Worm (Caenorhabditis elegans) whole organism, L3 larva: ENCODE results near the gene nspg-8.

Experiments used
- R02D3.7 ChIP-seq: fragments of 150-350 bp; optimal IDR thresholded peaks from 2 replicates; lab custom pipeline; 2014; ENCODE audit warnings: missing biosample characterization, missing genetic modification characterization
- ZK546.5 ChIP-seq: sonication (generic microtip); optimal IDR thresholded peaks from 2 replicates; lab custom pipeline; 2017; ENCODE audit warnings: missing biosample characterization, missing genetic modification characterization
- aly-2 ChIP-seq: fragments of 150-350 bp; optimal IDR thresholded peaks from 2 replicates; lab custom pipeline; 2014; ENCODE audit warnings: missing biosample characterization, missing genetic modification characterization
- ama-1 ChIP-seq: fragments of 150-350 bp; optimal IDR thresholded peaks from 2 replicates; lab custom pipeline; 2018
- ceh-28 ChIP-seq: fragments of 150-350 bp; optimal IDR thresholded peaks from 2 replicates; lab custom pipeline; 2014; ENCODE audit warnings: missing biosample characterization, missing genetic modification reagents, missing genetic modification characterization
- ceh-82 ChIP-seq: fragments of 150-350 bp; optimal IDR thresholded peaks from 2 replicates; lab custom pipeline; 2014; ENCODE audit warnings: missing biosample characterization, missing genetic modification characterization
- ceh-9 ChIP-seq: sonication (generic microtip); optimal IDR thresholded peaks from 2 replicates; lab custom pipeline; 2018; ENCODE audit warnings: missing biosample characterization, missing genetic modification characterization
- egl-27 ChIP-seq: sonication (generic microtip); optimal IDR thresholded peaks from 4 replicates; lab custom pipeline; 2017; ENCODE audit warnings: missing biosample characterization, missing genetic modification reagents, missing genetic modification characterization
- egl-5 ChIP-seq: fragments of 150-350 bp; optimal IDR thresholded peaks from 2 replicates; lab custom pipeline; 2017; ENCODE audit warnings: missing biosample characterization, missing genetic modification reagents, missing genetic modification characterization, inconsistent platforms
- elt-1 ChIP-seq: fragments of 150-350 bp; optimal IDR thresholded peaks from 2 replicates; lab custom pipeline; 2014; ENCODE audit warnings: missing biosample characterization, missing genetic modification characterization
- elt-2 ChIP-seq: sonication (generic microtip); optimal IDR thresholded peaks from 2 replicates; lab custom pipeline; 2016; ENCODE audit warnings: missing genetic modification reagents, mild to moderate bottlenecking, missing genetic modification characterization, missing compliant biosample characterization
- elt-3 ChIP-seq, 3 experiments: fragments of 150-350 bp in 1 of 3; sonication (generic microtip) in 2 of 3; optimal IDR thresholded peaks; 2 replicates in 2 of 3; 4 replicates in 1 of 3; lab custom pipeline; 2014 to 2017; ENCODE audit warnings: missing biosample characterization in 3 of 3, missing genetic modification characterization in 3 of 3
- eor-1 ChIP-seq, 2 experiments: fragments of 150-350 bp; optimal IDR thresholded peaks; 2 replicates each; lab custom pipeline; 2014 to 2018; ENCODE audit warnings: missing biosample characterization in 2 of 2, missing genetic modification characterization in 2 of 2
- fkh-10 ChIP-seq: sonication (generic microtip); optimal IDR thresholded peaks from 2 replicates; lab custom pipeline; 2017; ENCODE audit warnings: missing biosample characterization, missing genetic modification reagents, missing genetic modification characterization
- fkh-2 ChIP-seq: fragments of 150-350 bp; optimal IDR thresholded peaks from 2 replicates; lab custom pipeline; 2014; ENCODE audit warnings: missing biosample characterization, missing genetic modification reagents, missing genetic modification characterization
- fos-1 ChIP-seq: fragments of 150-350 bp; optimal IDR thresholded peaks from 2 replicates; lab custom pipeline; 2014; ENCODE audit warnings: missing biosample characterization, missing genetic modification characterization
- jun-1 ChIP-seq: fragments of 150-350 bp; optimal IDR thresholded peaks from 2 replicates; lab custom pipeline; 2014; ENCODE audit warnings: missing biosample characterization, missing genetic modification reagents, missing genetic modification characterization
- lin-15B ChIP-seq: fragments of 150-350 bp; optimal IDR thresholded peaks from 2 replicates; lab custom pipeline; 2014; ENCODE audit warnings: missing biosample characterization, missing genetic modification characterization
- lin-39 ChIP-seq: fragments of 150-350 bp; optimal IDR thresholded peaks from 2 replicates; lab custom pipeline; 2018; ENCODE audit warnings: missing biosample characterization, missing genetic modification reagents, missing genetic modification characterization
- mdl-1 ChIP-seq: fragments of 150-350 bp; optimal IDR thresholded peaks from 2 replicates; lab custom pipeline; 2014; ENCODE audit warnings: missing biosample characterization, missing genetic modification characterization
- mml-1 ChIP-seq: fragments of 150-350 bp; sonication (generic microtip); optimal IDR thresholded peaks from 3 replicates; lab custom pipeline; 2014; ENCODE audit warnings: missing biosample characterization, missing genetic modification characterization
- nfya-1 ChIP-seq: sonication (generic microtip); optimal IDR thresholded peaks from 2 replicates; lab custom pipeline; 2017; ENCODE audit warnings: missing genetic modification characterization, mild to moderate bottlenecking, missing compliant biosample characterization, antibody characterized with exemption, moderate library complexity; ENCODE audit not compliant: insufficient read depth
- nhr-11 ChIP-seq: fragments of 150-350 bp; optimal IDR thresholded peaks from 2 replicates; lab custom pipeline; 2014; ENCODE audit warnings: missing biosample characterization, missing genetic modification characterization
- nhr-12 ChIP-seq: fragments of 150-350 bp; optimal IDR thresholded peaks from 2 replicates; lab custom pipeline; 2014; ENCODE audit warnings: missing biosample characterization, missing genetic modification characterization
- nhr-23 ChIP-seq: fragments of 150-350 bp; optimal IDR thresholded peaks from 2 replicates; lab custom pipeline; 2014; ENCODE audit warnings: missing biosample characterization, missing genetic modification reagents, missing genetic modification characterization
- nhr-237 ChIP-seq: fragments of 150-350 bp; optimal IDR thresholded peaks from 2 replicates; lab custom pipeline; 2014; ENCODE audit warnings: missing biosample characterization, missing genetic modification characterization
- nhr-25 ChIP-seq: sonication (generic microtip); optimal IDR thresholded peaks from 2 replicates; lab custom pipeline; 2017; ENCODE audit warnings: missing biosample characterization, missing genetic modification characterization
- nhr-43 ChIP-seq: sonication (generic microtip); optimal IDR thresholded peaks from 2 replicates; lab custom pipeline; 2016; ENCODE audit warnings: mild to moderate bottlenecking, missing genetic modification characterization, missing compliant biosample characterization; ENCODE audit not compliant: poor library complexity, severe bottlenecking
- nhr-76 ChIP-seq: fragments of 150-350 bp; sonication (generic microtip); optimal IDR thresholded peaks from 5 replicates; lab custom pipeline; 2014; ENCODE audit warnings: missing biosample characterization, missing genetic modification characterization
- pqm-1 ChIP-seq: fragments of 150-350 bp; optimal IDR thresholded peaks from 2 replicates; lab custom pipeline; 2017; ENCODE audit warnings: missing biosample characterization, missing genetic modification characterization, inconsistent platforms
- sea-2 ChIP-seq: fragments of 150-350 bp; sonication (generic microtip); optimal IDR thresholded peaks from 4 replicates; lab custom pipeline; 2014; ENCODE audit warnings: missing biosample characterization, missing genetic modification reagents, missing genetic modification characterization
- skn-1 ChIP-seq: fragments of 150-350 bp; optimal IDR thresholded peaks from 2 replicates; lab custom pipeline; 2014; ENCODE audit warnings: missing biosample characterization, missing genetic modification characterization
- snpc-4 ChIP-seq: fragments of 150-350 bp; optimal IDR thresholded peaks from 2 replicates; lab custom pipeline; 2014; ENCODE audit warnings: missing biosample characterization, missing genetic modification characterization
- unc-39 ChIP-seq: sonication (generic microtip); optimal IDR thresholded peaks from 4 replicates; lab custom pipeline; 2017; ENCODE audit warnings: missing biosample characterization, missing genetic modification characterization
- zag-1 ChIP-seq: fragments of 150-350 bp; optimal IDR thresholded peaks from 2 replicates; lab custom pipeline; 2014; ENCODE audit warnings: missing biosample characterization, missing genetic modification characterization
- ztf-4 ChIP-seq: fragments of 150-350 bp; optimal IDR thresholded peaks from 2 replicates; lab custom pipeline; 2014; ENCODE audit warnings: missing biosample characterization, missing genetic modification characterization

Gene nspg-8

DNA sequence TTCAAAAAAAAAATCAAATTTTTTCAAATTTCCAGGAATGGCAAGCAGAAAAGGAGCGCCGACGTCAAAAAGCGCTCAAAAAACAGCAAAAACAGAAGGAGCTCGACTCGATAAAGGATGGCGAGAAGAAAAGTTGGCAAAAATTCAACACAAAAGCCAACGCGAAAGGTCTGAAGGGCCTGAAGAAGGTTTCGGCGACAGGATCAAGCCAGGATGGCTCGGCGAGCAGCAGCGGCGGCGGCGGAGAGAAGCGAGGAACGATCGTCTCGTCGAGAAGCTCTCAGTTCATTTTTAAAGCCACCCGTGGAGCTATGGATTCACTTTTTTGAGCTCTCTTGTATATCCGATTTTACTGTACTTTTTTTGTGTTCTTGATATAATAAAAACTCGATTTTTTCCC is 37.0 kb upstream of the nspg-8 start:
- TF ChIP-seq ceh-9 (tag; lab: Kevin White, UChicago) (no peak), mdl-1 (no peak), nhr-12 (tag; lab: Kevin White, UChicago) (no peak), ztf-4 (tag; lab: Kevin White, UChicago) (no peak), mml-1 (no peak), zag-1 (tag; lab: Kevin White, UChicago) (no peak), elt-3 (tag; optimal IDR thresholded peaks at IDR 0.05; lab: Kevin White, UChicago) (no peak), snpc-4 (tag; lab: Kevin White, UChicago) (no peak), nhr-76 (no peak), unc-39 (no peak), fkh-2 (tag; lab: Kevin White, UChicago) (no peak), fos-1 (tag; lab: Kevin White, UChicago) (no peak), sea-2 (GFP tag; lab: Kevin White, UChicago) (no peak), ceh-82 (tag; lab: Kevin White, UChicago) (no peak), lin-15B (tag; lab: Kevin White, UChicago) (no peak), nhr-25 (tag; lab: Kevin White, UChicago) (no peak), ceh-28 (tag; lab: Kevin White, UChicago) (no peak), ZK546.5 (tag; lab: Kevin White, UChicago) (no peak), skn-1 (no peak)

DNA sequence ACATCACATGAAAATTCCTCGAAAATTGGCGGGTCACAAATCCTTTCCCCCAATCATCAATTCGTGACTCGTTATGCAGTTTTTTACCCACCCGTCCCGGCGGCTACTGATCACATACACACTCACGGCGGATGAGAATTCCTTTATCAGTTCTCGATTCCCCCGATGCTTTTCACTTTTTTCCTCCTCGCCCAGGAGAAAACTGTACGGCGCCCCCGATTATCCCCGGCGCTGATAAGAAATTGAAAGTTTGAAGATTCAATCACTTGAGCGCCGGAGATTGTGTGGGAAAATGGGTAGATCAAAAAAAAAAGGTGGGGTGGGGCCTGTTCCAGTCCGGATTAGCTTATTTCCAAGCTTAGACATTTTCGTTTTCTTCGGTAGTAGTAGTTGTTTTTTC is 34.0 kb upstream of the nspg-8 start:
- TF ChIP-seq snpc-4 (tag; lab: Kevin White, UChicago) (no peak), pqm-1 (tag; lab: Kevin White, UChicago) (no peak), egl-5 (tag; lab: Kevin White, UChicago) (no peak)

DNA sequence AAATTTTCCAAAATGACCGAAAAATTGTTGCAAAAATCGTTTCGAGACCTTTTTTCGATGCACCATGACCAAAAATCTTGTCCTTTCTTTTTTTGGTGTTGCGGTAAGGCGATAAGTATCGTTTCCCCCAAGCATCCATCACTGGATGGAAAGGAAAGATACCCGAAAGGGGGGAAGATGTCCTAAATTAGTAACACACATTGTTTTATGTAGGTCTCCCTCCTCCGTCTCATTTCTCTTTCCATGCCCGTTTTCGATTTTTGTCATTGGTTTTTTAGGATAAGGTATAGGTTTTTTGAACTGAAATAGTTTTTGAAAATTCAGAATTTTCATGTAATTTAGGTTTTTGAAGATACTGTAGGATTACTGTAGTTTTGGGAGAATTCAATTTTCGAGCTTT is 32.4 kb upstream of the nspg-8 start:
- TF ChIP-seq nhr-23 (tag; lab: Kevin White, UChicago) = peak; percentile 62
- no peak for TF ChIP-seq jun-1 (tag; lab: Kevin White, UChicago)

DNA sequence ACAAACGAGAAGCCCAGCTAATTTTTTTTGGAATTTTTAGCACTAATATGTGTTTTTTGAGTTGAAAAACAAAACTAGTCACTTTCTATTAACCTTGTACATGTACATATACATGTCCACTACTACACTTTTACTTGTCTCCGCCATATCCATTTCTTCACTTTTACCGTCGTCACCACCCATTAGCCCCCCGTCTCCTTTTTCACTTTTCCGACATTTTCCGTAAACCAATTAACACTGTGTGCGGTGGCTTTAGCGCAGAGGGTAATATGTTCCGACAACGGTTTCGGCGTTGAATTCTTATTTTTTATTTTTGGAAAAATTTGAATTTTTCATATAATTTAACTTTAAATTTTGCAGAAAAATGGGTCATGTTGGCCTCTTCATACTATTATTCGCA is 30.2 kb upstream of the nspg-8 start, which contains the start of gene cdh-12:
Gene cdh-12 (plus strand): TSS at position 365 of the 400 bp plus-strand sequence.
- TF ChIP-seq eor-1 (tag; optimal IDR thresholded peaks at IDR 0.05; lab: Kevin White, UChicago) = no peak
- no peak for TF ChIP-seq nhr-237 (tag; lab: Kevin White, UChicago)

DNA sequence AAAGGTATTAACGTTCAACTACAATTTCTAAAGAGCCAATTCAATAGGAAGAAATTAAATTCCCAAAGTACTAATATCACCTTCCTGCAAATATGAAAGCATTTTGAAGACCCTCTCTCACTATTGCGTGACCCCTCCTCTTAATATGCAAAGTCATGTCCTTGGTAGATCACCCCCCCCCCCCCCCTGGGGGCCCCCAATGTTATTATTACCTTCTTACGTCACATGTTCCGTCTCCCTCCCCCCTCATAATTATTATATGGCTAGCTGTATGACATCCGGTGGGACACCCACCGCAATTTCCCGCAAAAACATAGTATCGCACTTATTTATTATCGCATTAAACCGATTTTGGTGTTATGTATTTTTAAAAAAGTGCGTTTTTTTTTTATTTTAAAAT is 19.9 kb upstream of the nspg-8 start:
- TF ChIP-seq nfya-1 (no peak), lin-39 (tag; lab: Kevin White, UChicago) (peak; percentile 29)
- TF ChIP-seq, all 47 proteins: peak for 1

DNA sequence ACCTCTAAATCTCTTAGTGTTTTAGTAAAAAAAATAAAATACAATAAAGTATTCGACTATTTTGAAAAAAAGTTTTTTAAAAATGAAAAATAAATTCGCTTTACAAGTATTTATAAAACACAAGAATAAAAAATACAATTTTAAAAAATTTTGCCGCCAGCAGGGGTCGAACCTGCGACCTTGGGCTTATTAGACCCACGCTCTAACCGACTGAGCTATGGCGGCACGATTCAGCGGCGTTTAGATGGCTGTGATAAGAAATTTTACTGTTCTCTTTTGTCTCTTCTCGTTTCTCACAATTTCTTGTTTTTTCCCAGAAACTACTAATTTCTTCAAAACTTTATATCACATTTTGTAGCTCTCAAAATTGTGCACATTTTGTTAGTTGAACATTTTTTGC is 18.7 kb upstream of the nspg-8 start:
- TF ChIP-seq egl-27 (tag; lab: Kevin White, UChicago) = no peak
- no peak for TF ChIP-seq fkh-10
- no peak for TF ChIP-seq nhr-43 (tag; lab: Kevin White, UChicago)
- TF ChIP-seq elt-2 = peak; percentile 7
- TF ChIP-seq mml-1 = no peak

DNA sequence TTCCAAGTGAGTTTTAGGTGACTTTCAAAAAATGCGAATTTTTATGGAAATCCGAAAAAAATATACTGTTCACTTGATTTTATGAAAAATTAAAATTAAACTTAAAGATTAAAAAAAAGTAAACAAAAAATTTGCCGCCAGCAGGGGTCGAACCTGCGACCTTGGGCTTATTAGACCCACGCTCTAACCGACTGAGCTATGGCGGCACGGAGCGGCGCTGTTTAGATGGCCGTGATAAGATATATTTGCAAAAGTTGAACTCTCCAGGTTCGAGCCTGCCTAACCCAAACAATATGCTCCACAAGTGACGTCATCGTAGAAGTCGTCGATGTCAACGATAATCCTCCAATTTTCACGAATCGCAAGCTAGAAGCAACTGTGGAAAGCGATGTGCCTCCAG is 17.2 kb upstream of the nspg-8 start:
- TF ChIP-seq ceh-9 (tag; lab: Kevin White, UChicago) (no peak), aly-2 (tag; lab: Kevin White, UChicago) (no peak), ama-1 (lab: Kevin White, UChicago) (no peak), elt-1 (tag; lab: Kevin White, UChicago) (no peak), R02D3.7 (tag; lab: Kevin White, UChicago) (no peak), nhr-11 (no peak), fkh-10 (no peak)
- TF ChIP-seq, all 47 proteins: peak for 0
